Fruit fly (Drosophila melanogaster) whole organism, embryonic: ENCODE data around the gene CG17612.

Source experiments
- Doc3 ChIP-seq: fragments of 200-800 bp; sonication (Bioruptor generic); IDR thresholded peaks from 3 replicates; pipeline ENCODE4 v1.3.6; 2022; ENCODE audit warnings: missing biosample characterization, missing genetic modification characterization; ENCODE audit not compliant: partially characterized antibody
- dan ChIP-seq: fragments of 200-800 bp; sonication (Bioruptor generic); IDR thresholded peaks from 2 replicates; pipeline ENCODE4 v1.3.6; 2022; ENCODE audit warnings: missing biosample characterization, missing genetic modification characterization

DNA sequence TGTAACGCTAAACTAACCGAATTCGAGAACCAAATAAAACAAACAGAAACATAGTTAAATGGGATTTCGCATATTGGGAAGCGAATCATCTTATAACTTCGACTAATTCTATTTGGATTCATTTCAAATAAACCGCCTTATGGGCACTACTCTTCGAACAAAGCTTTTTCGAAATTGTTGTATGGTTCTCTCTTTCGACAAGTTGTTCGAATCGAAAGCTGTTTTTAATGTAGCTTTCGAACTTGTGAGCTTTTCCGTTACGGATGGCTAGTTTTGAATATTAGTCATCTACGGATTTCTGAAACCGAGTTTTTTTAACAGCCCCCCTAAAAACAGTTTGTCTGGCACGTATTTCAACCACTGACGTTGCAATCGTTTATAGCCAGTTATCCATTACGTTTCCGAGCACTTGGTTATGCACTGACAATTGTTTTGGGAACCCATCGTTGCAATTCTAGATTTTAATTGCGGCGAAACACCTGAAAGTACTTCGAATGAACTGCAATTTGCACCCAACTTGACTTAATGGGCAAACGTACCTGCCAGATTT lies 50.7 kb downstream of the CG17612 start:
- TF ChIP-seq dan (GFP tag; lab: Robert Waterston, UW) (no peak), Doc3 (GFP tag; lab: Robert Waterston, UW) (no peak)
